Worm (Caenorhabditis elegans): ENCODE measurements around the gene sax-2.
A peak's percentile ranks its signal among the peaks of the same experiment; 100 is the strongest.

sax-2 gene

ce11 chrIII:5146749-5147148, 37.2 kb downstream of the sax-2 start:
- TF ChIP-seq lin-35 (GFP tag; optimal IDR thresholded peaks at IDR 0.05) (peak in 1 of 2 experiments; percentile 2), mdl-1 (tag; optimal IDR thresholded peaks at IDR 0.05) (no peak), ceh-8 (GFP tag; optimal IDR thresholded peaks at IDR 0.05) (no peak), efl-1 (optimal IDR thresholded peaks at IDR 0.05) (no peak), efl-1 (GFP tag; optimal IDR thresholded peaks at IDR 0.05 in 1 of 2) (peak in 1 of 2 experiments; percentile 85), elt-2 (tag; optimal IDR thresholded peaks at IDR 0.05) (peak; percentile 51), rnt-1 (tag; optimal IDR thresholded peaks at IDR 0.05) (no peak)

ce11 chrIII:5147445-5147844, 37.9 kb downstream of the sax-2 start:
- TF ChIP-seq elt-2 (tag; optimal IDR thresholded peaks at IDR 0.05): peak; percentile 44
- no peak for TF ChIP-seq lin-15B (tag; optimal IDR thresholded peaks at IDR 0.05)
- TF ChIP-seq efl-1 (optimal IDR thresholded peaks at IDR 0.05): no peak
- peak in 1 of 2 experiments; percentile 30 for TF ChIP-seq efl-1 (GFP tag; optimal IDR thresholded peaks at IDR 0.05 in 1 of 2)

- TF ChIP-seq tlp-1 (tag; optimal IDR thresholded peaks at IDR 0.05): no peak
- TF ChIP-seq snpc-4 (tag; optimal IDR thresholded peaks at IDR 0.05): no peak
- no peak for TF ChIP-seq sptf-1 (tag; optimal IDR thresholded peaks at IDR 0.05)
- TF ChIP-seq ces-1 (GFP tag; optimal IDR thresholded peaks at IDR 0.05): no peak
- TF ChIP-seq nhr-76 (tag; optimal IDR thresholded peaks at IDR 0.05): no peak
Observed at ce11 chrIII:5149478-5149877, 40.0 kb downstream of the sax-2 start, which contains the start of gene Y54H5A.2. Gene Y54H5A.2 (minus strand): TSS chrIII:5149578.

- no peak for TF ChIP-seq snu-23 (GFP tag; optimal IDR thresholded peaks at IDR 0.05)
- TF ChIP-seq mdl-1 (tag; optimal IDR thresholded peaks at IDR 0.05): no peak
- no peak for TF ChIP-seq elt-3 (tag; optimal IDR thresholded peaks at IDR 0.05)
- no peak for TF ChIP-seq efl-3 (GFP tag; optimal IDR thresholded peaks at IDR 0.05)
Observed at ce11 chrIII:5150012-5150411, 40.5 kb downstream of the sax-2 start.

- TF ChIP-seq tlp-1 (tag; optimal IDR thresholded peaks at IDR 0.05) (no peak), skn-1 (tag; optimal IDR thresholded peaks at IDR 0.05) (no peak), unc-130 (tag; optimal IDR thresholded peaks at IDR 0.05) (no peak), swsn-7 (tag; optimal IDR thresholded peaks at IDR 0.05) (no peak), ztf-4 (tag; optimal IDR thresholded peaks at IDR 0.05) (no peak), ceh-88 (GFP tag; IDR thresholded peaks at IDR 0.05) (no peak), mep-1 (tag; optimal IDR thresholded peaks at IDR 0.05) (no peak), C34B4.2 (tag; optimal IDR thresholded peaks at IDR 0.05) (no peak), lin-35 (GFP tag; optimal IDR thresholded peaks at IDR 0.05) (no peak), egl-27 (tag; optimal IDR thresholded peaks at IDR 0.05) (no peak), nhr-90 (tag; optimal IDR thresholded peaks at IDR 0.05; ENCODE audit: poor library complexity) (no peak), mef-2 (tag; optimal IDR thresholded peaks at IDR 0.05) (no peak), jun-1 (tag; optimal IDR thresholded peaks at IDR 0.05) (no peak)
Observed at ce11 chrIII:5150980-5151379, 41.5 kb downstream of the sax-2 start.

- TF ChIP-seq lin-15B (tag; optimal IDR thresholded peaks at IDR 0.05) (no peak), skn-1 (tag; optimal IDR thresholded peaks at IDR 0.05) (peak; percentile 20), tbx-2 (tag; optimal IDR thresholded peaks at IDR 0.05) (peak; percentile 42), nhr-19 (GFP tag; conservative IDR thresholded peaks at IDR 0.05) (no peak), lsy-2 (tag; optimal IDR thresholded peaks at IDR 0.05) (peak; percentile 27 to 66), mep-1 (tag; optimal IDR thresholded peaks at IDR 0.05) (peak; percentile 62), F16B12.6 (tag; optimal IDR thresholded peaks at IDR 0.05) (peak; percentile 83), nhr-84 (tag; optimal IDR thresholded peaks at IDR 0.05) (no peak), blmp-1 (tag; optimal IDR thresholded peaks at IDR 0.05) (peak; percentile 15), snu-23 (GFP tag; optimal IDR thresholded peaks at IDR 0.05) (peak; percentile 30), C16A3.4 (tag; optimal IDR thresholded peaks at IDR 0.05) (peak; percentile 8), efl-1 (optimal IDR thresholded peaks at IDR 0.05) (peak; percentile 32 to 43), efl-1 (GFP tag; optimal IDR thresholded peaks at IDR 0.05 in 1 of 2) (peak; percentile 58 to 76), dpl-1 (GFP tag; optimal IDR thresholded peaks at IDR 0.05) (peak in 2 of 3 experiments; percentile 49 to 57), fkh-4 (tag; optimal IDR thresholded peaks at IDR 0.05; ENCODE audit: borderline replicate concordance) (no peak), lin-35 (GFP tag; optimal IDR thresholded peaks at IDR 0.05) (peak; percentile 21 to 57)
Observed at ce11 chrIII:5153137-5153536, 43.6 kb downstream of the sax-2 start, which contains the start of the genes rbm-42 and grwd-1. Gene rbm-42 (minus strand): TSS chrIII:5153229. Gene grwd-1 (plus strand): TSS chrIII:5153464.

Measured in whole organism, L1 larva.